Fruit fly (Drosophila melanogaster): ENCODE measurements around the gene CG4461.

DNA sequence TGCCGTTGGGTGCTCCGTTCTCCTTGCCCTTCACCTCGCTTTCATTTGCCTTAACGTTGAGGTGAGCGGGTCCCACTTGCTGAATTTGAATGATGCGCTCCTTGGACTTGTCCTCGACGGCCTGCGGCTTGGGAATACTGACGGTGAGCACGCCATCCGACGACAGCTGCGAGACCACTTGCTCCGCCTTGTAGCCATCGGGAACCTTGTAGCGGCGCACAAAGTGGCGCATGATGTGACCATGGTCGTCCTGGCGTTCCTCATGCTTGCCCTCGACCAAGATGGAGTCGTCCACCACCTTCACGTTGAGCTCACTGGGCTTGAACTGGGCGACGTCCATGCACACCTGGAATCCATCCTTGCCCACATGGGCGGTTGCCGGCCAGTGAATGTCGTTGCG, 1.3 kb downstream of the CG4461 start:
- no peak for TF ChIP-seq CG16779 (tag; optimal IDR thresholded peaks at IDR 0.05)
- no peak for TF ChIP-seq Hr39 (GFP tag; optimal IDR thresholded peaks at IDR 0.05)
- no peak for TF ChIP-seq Ets21C (GFP tag; optimal IDR thresholded peaks at IDR 0.05)
- TF ChIP-seq achi (GFP tag; optimal IDR thresholded peaks at IDR 0.05), result no peak
- no peak for TF ChIP-seq Met (GFP tag; optimal IDR thresholded peaks at IDR 0.05)
